Fruit fly (Drosophila melanogaster) whole organism, prepupa: ENCODE data around the gene CG3618.

Experiments
- CG10631 ChIP-seq: fragments of 200-800 bp; sonication (Bioruptor generic); optimal IDR thresholded peaks from 2 replicates; lab custom pipeline; 2016; ENCODE audit warnings: missing biosample characterization, missing genetic modification characterization
- CG11294 ChIP-seq: fragments of 200-800 bp; sonication (Bioruptor generic); IDR thresholded peaks from 2 replicates; pipeline ENCODE4 v1.3.6; 2022; ENCODE audit warnings: missing biosample characterization, missing genetic modification characterization
- CG11902 ChIP-seq: fragments of 200-800 bp; sonication (Bioruptor generic); optimal IDR thresholded peaks from 3 replicates; lab custom pipeline; 2016; ENCODE audit warnings: missing biosample characterization, missing genetic modification characterization
- CG1621 ChIP-seq: fragments of 200-800 bp; sonication (Bioruptor generic); optimal IDR thresholded peaks from 3 replicates; lab custom pipeline; 2018; ENCODE audit warnings: missing biosample characterization, mild to moderate bottlenecking, missing genetic modification characterization
- CG16779 ChIP-seq: fragments of 200-800 bp; sonication (Bioruptor generic); optimal IDR thresholded peaks from 3 replicates; lab custom pipeline; 2017; ENCODE audit warnings: missing biosample characterization, mild to moderate bottlenecking, missing genetic modification characterization
- CG3032 ChIP-seq: fragments of 200-800 bp; optimal IDR thresholded peaks from 2 replicates; lab custom pipeline; 2019; ENCODE audit warnings: missing biosample characterization, mild to moderate bottlenecking, missing genetic modification characterization, moderate library complexity
- CG31627 ChIP-seq: fragments of 200-800 bp; sonication (Bioruptor generic); optimal IDR thresholded peaks from 3 replicates; lab custom pipeline; 2016; ENCODE audit warnings: missing biosample characterization, missing genetic modification characterization
- CG32006 ChIP-seq: fragments of 200-800 bp; sonication (Bioruptor generic); optimal IDR thresholded peaks from 3 replicates; lab custom pipeline; 2017; ENCODE audit warnings: missing biosample characterization, mild to moderate bottlenecking, missing genetic modification characterization
- CG34406 ChIP-seq: fragments of 200-800 bp; sonication (Bioruptor generic); optimal IDR thresholded peaks from 3 replicates; lab custom pipeline; 2016; ENCODE audit warnings: missing biosample characterization, missing genetic modification characterization
- CG6163 ChIP-seq: fragments of 200-800 bp; sonication (Bioruptor generic); IDR thresholded peaks from 3 replicates; pipeline ENCODE4 v1.3.6; 2022; ENCODE audit warnings: missing biosample characterization, missing genetic modification characterization
- CG6792 ChIP-seq: fragments of 200-800 bp; sonication (Bioruptor generic); optimal IDR thresholded peaks from 3 replicates; lab custom pipeline; 2016; ENCODE audit warnings: missing biosample characterization, missing genetic modification characterization
- CG6854 ChIP-seq: fragments of 200-800 bp; sonication (Bioruptor generic); optimal IDR thresholded peaks from 2 replicates; lab custom pipeline; 2017; ENCODE audit warnings: missing biosample characterization, mild to moderate bottlenecking, missing genetic modification characterization
- CG8119 ChIP-seq: fragments of 200-800 bp; sonication (Bioruptor generic); IDR thresholded peaks from 3 replicates; pipeline ENCODE4 v1.3.6; 2022; ENCODE audit warnings: missing biosample characterization, missing genetic modification characterization
- CG8319 ChIP-seq: fragments of 200-800 bp; sonication (Bioruptor generic); optimal IDR thresholded peaks from 3 replicates; lab custom pipeline; 2016; ENCODE audit warnings: missing biosample characterization, missing genetic modification characterization
- CG8632 ChIP-seq: fragments of 200-800 bp; sonication (Bioruptor generic); optimal IDR thresholded peaks from 3 replicates; lab custom pipeline; 2016; ENCODE audit warnings: missing biosample characterization, missing genetic modification characterization
- Eip78C ChIP-seq: fragments of 200-800 bp; sonication (Bioruptor generic); peaks from one replicate; lab custom pipeline; 2016; ENCODE audit warnings: missing biosample characterization, missing genetic modification characterization
- Ets21C ChIP-seq: fragments of 200-800 bp; sonication (Bioruptor generic); optimal IDR thresholded peaks from 3 replicates; lab custom pipeline; 2016; ENCODE audit warnings: missing biosample characterization, missing genetic modification characterization
- Hr38 ChIP-seq: sonication (Bioruptor generic); optimal IDR thresholded peaks from 2 replicates; lab custom pipeline; 2016; ENCODE audit warnings: missing biosample characterization, missing genetic modification characterization
- Hr39 ChIP-seq: fragments of 200-800 bp; sonication (Bioruptor generic); optimal IDR thresholded peaks from 2 replicates; lab custom pipeline; 2016; ENCODE audit warnings: missing biosample characterization, missing genetic modification characterization
- Hr4 ChIP-seq: fragments of 200-800 bp; sonication (Bioruptor generic); optimal IDR thresholded peaks from 3 replicates; lab custom pipeline; 2016; ENCODE audit warnings: missing biosample characterization, missing genetic modification characterization
- Lpt ChIP-seq: fragments of 200-800 bp; sonication (Bioruptor generic); optimal IDR thresholded peaks from 3 replicates; lab custom pipeline; 2016; ENCODE audit warnings: missing biosample characterization, missing genetic modification characterization
- OdsH ChIP-seq: fragments of 200-800 bp; sonication (Bioruptor generic); optimal IDR thresholded peaks from 3 replicates; lab custom pipeline; 2016; ENCODE audit warnings: missing biosample characterization, missing genetic modification characterization
- Smox ChIP-seq: fragments of 200-800 bp; sonication (Bioruptor generic); optimal IDR thresholded peaks from 3 replicates; lab custom pipeline; 2016; ENCODE audit warnings: missing biosample characterization, missing genetic modification characterization
- Sox14 ChIP-seq: fragments of 200-800 bp; sonication (Bioruptor generic); optimal IDR thresholded peaks from 3 replicates; lab custom pipeline; 2016; ENCODE audit warnings: missing biosample characterization, missing genetic modification characterization
- achi ChIP-seq: fragments of 200-800 bp; sonication (Bioruptor generic); optimal IDR thresholded peaks from 3 replicates; lab custom pipeline; 2016; ENCODE audit warnings: missing biosample characterization, missing genetic modification characterization
- acj6 ChIP-seq: fragments of 200-800 bp; sonication (Bioruptor generic); optimal IDR thresholded peaks from 3 replicates; lab custom pipeline; 2016; ENCODE audit warnings: missing biosample characterization, missing genetic modification characterization
- cyc ChIP-seq: fragments of 200-800 bp; sonication (Bioruptor generic); optimal IDR thresholded peaks from 3 replicates; lab custom pipeline; 2016; ENCODE audit warnings: missing biosample characterization, missing genetic modification characterization
- eg ChIP-seq: fragments of 200-800 bp; sonication (Bioruptor generic); IDR thresholded peaks from 3 replicates; pipeline ENCODE4 v1.3.6; 2022; ENCODE audit warnings: missing biosample characterization, missing genetic modification characterization
- esn ChIP-seq: fragments of 200-800 bp; sonication (Bioruptor generic); optimal IDR thresholded peaks from 2 replicates; lab custom pipeline; 2016; ENCODE audit warnings: missing biosample characterization, mild to moderate bottlenecking, missing genetic modification characterization, moderate library complexity
- fd85E ChIP-seq: fragments of 200-800 bp; sonication (Bioruptor generic); optimal IDR thresholded peaks from 3 replicates; lab custom pipeline; 2016; ENCODE audit warnings: missing biosample characterization, missing genetic modification characterization
- fkh ChIP-seq: fragments of 200-800 bp; sonication (Bioruptor generic); optimal IDR thresholded peaks from 3 replicates; lab custom pipeline; 2017; ENCODE audit warnings: missing biosample characterization, mild to moderate bottlenecking, missing genetic modification characterization, moderate library complexity
- net ChIP-seq: fragments of 200-800 bp; sonication (Bioruptor generic); optimal IDR thresholded peaks from 3 replicates; lab custom pipeline; 2016; ENCODE audit warnings: missing biosample characterization, missing genetic modification characterization
- pdm3 ChIP-seq: fragments of 200-800 bp; sonication (Bioruptor generic); optimal IDR thresholded peaks from 3 replicates; lab custom pipeline; 2016; ENCODE audit warnings: missing biosample characterization, missing genetic modification characterization
- salr ChIP-seq, 2 experiments: fragments of 200-800 bp; sonication (Bioruptor generic); optimal IDR thresholded peaks; 3 replicates each; lab custom pipeline; 2016 to 2018; ENCODE audit warnings: missing biosample characterization in 2 of 2, missing genetic modification characterization in 2 of 2, mild to moderate bottlenecking in 1 of 2
- svp ChIP-seq: fragments of 200-800 bp; sonication (Bioruptor generic); peaks from one replicate; lab custom pipeline; 2016; ENCODE audit warnings: missing biosample characterization, missing genetic modification characterization
- topi ChIP-seq: fragments of 200-800 bp; sonication (Bioruptor generic); optimal IDR thresholded peaks from 3 replicates; lab custom pipeline; 2016; ENCODE audit warnings: missing biosample characterization, missing genetic modification characterization
- vri ChIP-seq: fragments of 200-800 bp; sonication (Bioruptor generic); optimal IDR thresholded peaks from 3 replicates; lab custom pipeline; 2016; ENCODE audit warnings: missing biosample characterization, mild to moderate bottlenecking, missing genetic modification characterization

CG3618 gene

DNA sequence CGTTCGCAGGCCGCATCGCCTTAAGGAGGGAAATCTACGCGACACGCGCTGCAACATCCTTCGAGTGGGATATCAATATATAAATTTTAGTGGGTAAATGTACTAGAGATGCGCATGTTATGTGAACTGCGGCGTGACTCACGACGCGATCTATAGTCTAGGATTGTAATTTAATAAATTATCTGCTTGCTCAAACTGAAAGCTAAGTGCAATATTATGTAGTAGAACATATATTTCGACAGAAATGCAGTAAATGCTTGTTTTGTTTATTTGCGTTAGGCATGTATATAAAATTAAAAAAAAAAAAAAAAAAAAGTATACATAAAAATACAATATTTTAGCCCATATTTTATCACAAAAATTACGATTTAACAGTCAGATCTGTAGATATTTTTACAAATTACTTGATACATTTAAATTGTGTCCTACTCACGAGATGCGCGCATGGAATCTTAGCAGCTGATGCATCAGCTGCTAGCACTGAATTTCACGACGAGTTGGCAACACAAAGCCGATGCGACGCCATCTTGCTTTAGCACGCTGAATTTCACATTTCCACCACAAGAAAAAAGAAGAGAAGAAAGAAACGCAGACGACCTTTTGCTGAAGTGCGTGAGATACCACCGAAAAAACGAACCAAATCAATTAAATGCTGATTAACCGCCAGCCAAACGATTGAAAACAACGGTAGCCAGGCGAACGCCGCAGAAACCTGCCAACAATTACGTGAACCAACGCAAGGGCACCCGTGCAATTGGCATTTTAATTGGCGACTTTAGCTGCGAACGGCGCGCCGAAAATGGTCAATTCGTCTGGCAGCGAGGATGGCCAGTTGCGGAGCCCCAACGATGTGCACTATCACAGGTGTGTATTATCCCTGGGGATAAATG lies 44.6 kb downstream of the CG3618 start, which contains the start of the genes CG4042 and Pitslre (continued):
- TF ChIP-seq CG32006 (GFP tag; lab: Kevin White, UChicago) (peak; percentile 29), CG11902 (GFP tag; lab: Kevin White, UChicago) (peak; percentile 24), CG8632 (GFP tag; lab: Kevin White, UChicago) (peak; percentile 58), Sox14 (GFP tag; lab: Kevin White, UChicago) (peak; percentile 13), Hr39 (peak; percentile 28), salr (GFP tag; optimal IDR thresholded peaks at IDR 0.05; lab: Kevin White, UChicago) (peak in 1 of 2 experiments; percentile 64), CG8319 (no peak), CG6792 (GFP tag; lab: Kevin White, UChicago) (peak; percentile 34), CG6854 (no peak), CG34406 (GFP tag; lab: Kevin White, UChicago) (peak; percentile 57), Ets21C (peak; percentile 12), cyc (GFP tag; lab: Kevin White, UChicago) (peak; percentile 29), Lpt (GFP tag; lab: Kevin White, UChicago) (peak; percentile 1), achi (peak; percentile 59), topi (GFP tag; lab: Kevin White, UChicago) (no peak), eg (GFP tag; lab: Robert Waterston, UW) (peak; percentile 36; the same call in 1 of the 3 replicates), CG10631 (GFP tag; lab: Kevin White, UChicago) (peak; percentile 76), fd85E (GFP tag; lab: Kevin White, UChicago) (no peak), net (peak; percentile 15), Smox (peak; percentile 51), Eip78C (GFP tag; lab: Kevin White, UChicago) (peak; percentile 76), pdm3 (GFP tag; lab: Kevin White, UChicago) (peak; percentile 41), CG31627 (GFP tag; lab: Kevin White, UChicago) (peak; percentile 18), acj6 (GFP tag; lab: Kevin White, UChicago) (peak; percentile 66), Hr4 (GFP tag; lab: Kevin White, UChicago) (peak; percentile 57)

dm6 chr3L:20769350-20769749 lies 46.5 kb downstream of the CG3618 start, which contains the start of the genes CG4074 and CG4186:
CG4074 (minus strand) TSS chr3L:20769500.
CG4186 (plus strand) TSS chr3L:20769586.
- TF ChIP-seq vri (GFP tag; lab: Kevin White, UChicago), result peak; percentile 27
- TF ChIP-seq svp (GFP tag; lab: Kevin White, UChicago), result no peak
- no peak for TF ChIP-seq CG11902 (GFP tag; lab: Kevin White, UChicago)
- TF ChIP-seq Eip78C (GFP tag; lab: Kevin White, UChicago), result peak; percentile 51
- no peak for TF ChIP-seq OdsH (GFP tag; lab: Kevin White, UChicago)
- peak; percentile 45 for TF ChIP-seq fkh (GFP tag; lab: Kevin White, UChicago)
- TF ChIP-seq CG3032 (tag; lab: Kevin White, UChicago), result no peak
- TF ChIP-seq CG6163 (GFP tag; lab: Robert Waterston, UW), result no peak
- TF ChIP-seq Lpt (GFP tag; lab: Kevin White, UChicago), result no peak
- TF ChIP-seq Hr38, result no peak
- no peak for TF ChIP-seq CG16779 (tag; lab: Kevin White, UChicago)
- TF ChIP-seq Ets21C, result no peak
- no peak for TF ChIP-seq esn (GFP tag; lab: Kevin White, UChicago)
- no peak for TF ChIP-seq CG1621 (tag; lab: Kevin White, UChicago)
- no peak for TF ChIP-seq Hr39

dm6 chr3L:20767227-20767626 lies 48.6 kb downstream of the CG3618 start:
- no peak for TF ChIP-seq Lpt (GFP tag; lab: Kevin White, UChicago)
- no peak for TF ChIP-seq esn (GFP tag; lab: Kevin White, UChicago)
- no peak for TF ChIP-seq CG16779 (tag; lab: Kevin White, UChicago)
- TF ChIP-seq CG8319, result no peak
- no peak for TF ChIP-seq eg (GFP tag; lab: Robert Waterston, UW)
- TF ChIP-seq fkh (GFP tag; lab: Kevin White, UChicago), result no peak
- TF ChIP-seq CG31627 (GFP tag; lab: Kevin White, UChicago), result no peak
- no peak for TF ChIP-seq CG11294 (GFP tag; lab: Robert Waterston, UW)
- TF ChIP-seq CG34406 (GFP tag; lab: Kevin White, UChicago), result no peak
- TF ChIP-seq vri (GFP tag; lab: Kevin White, UChicago), result no peak
- no peak for TF ChIP-seq CG8119 (GFP tag; lab: Robert Waterston, UW)
- TF ChIP-seq pdm3 (GFP tag; lab: Kevin White, UChicago), result no peak
